Fruit fly (Drosophila melanogaster) whole organism, pupa: ENCODE measurements around the gene CG14966.

Source experiments
- CG32121 ChIP-seq: fragments of 200-800 bp; sonication (Bioruptor generic); IDR thresholded peaks from 2 replicates; pipeline ENCODE4 v1.3.6; 2022; ENCODE audit warnings: missing biosample characterization, missing genetic modification characterization
- D1 ChIP-seq: fragments of 200-800 bp; sonication (Bioruptor generic); optimal IDR thresholded peaks from 2 replicates; lab custom pipeline; 2018; ENCODE audit warnings: missing biosample characterization, mild to moderate bottlenecking, missing genetic modification characterization, moderate library complexity
- Snoo ChIP-seq: fragments of 200-800 bp; sonication (Bioruptor generic); optimal IDR thresholded peaks from 3 replicates; lab custom pipeline; 2017; ENCODE audit warnings: missing biosample characterization, mild to moderate bottlenecking, missing genetic modification characterization, inconsistent platforms

- TF ChIP-seq D1 (no peak), Snoo (no peak), CG32121 (GFP tag; lab: Robert Waterston, UW) (no peak)
Observed at dm6 chr3L:3166200-3166695, 31.2 kb downstream of the CG14966 start, which contains the start of gene Asciz.
